Fruit fly (Drosophila melanogaster) whole organism: ENCODE data around the gene Muc4B.

ENCODE experiments used
- CG8478 ChIP-seq: fragments of >200 bp; optimal IDR thresholded peaks from 2 replicates; lab custom pipeline; 2018; ENCODE audit warnings: inconsistent platforms
- Dll ChIP-seq: fragments of >200 bp; optimal IDR thresholded peaks from 2 replicates; lab custom pipeline; 2017
- EcR ChIP-seq, 2 experiments: fragments of >200 bp; optimal IDR thresholded peaks; 2 replicates each; lab custom pipeline; 2017; ENCODE audit warnings: missing biosample characterization in 2 of 2, missing genetic modification characterization in 2 of 2, missing genetic modification reagents in 2 of 2
- pan ChIP-seq: fragments of >200 bp; optimal IDR thresholded peaks from 2 replicates; lab custom pipeline; 2017
- psq ChIP-seq: fragments of >200 bp; optimal IDR thresholded peaks from 2 replicates; lab custom pipeline; 2017
- usp ChIP-seq: fragments of >200 bp; optimal IDR thresholded peaks from 2 replicates; lab custom pipeline; 2017; ENCODE audit warnings: missing biosample characterization, missing genetic modification characterization, mixed read lengths

Muc4B gene

DNA sequence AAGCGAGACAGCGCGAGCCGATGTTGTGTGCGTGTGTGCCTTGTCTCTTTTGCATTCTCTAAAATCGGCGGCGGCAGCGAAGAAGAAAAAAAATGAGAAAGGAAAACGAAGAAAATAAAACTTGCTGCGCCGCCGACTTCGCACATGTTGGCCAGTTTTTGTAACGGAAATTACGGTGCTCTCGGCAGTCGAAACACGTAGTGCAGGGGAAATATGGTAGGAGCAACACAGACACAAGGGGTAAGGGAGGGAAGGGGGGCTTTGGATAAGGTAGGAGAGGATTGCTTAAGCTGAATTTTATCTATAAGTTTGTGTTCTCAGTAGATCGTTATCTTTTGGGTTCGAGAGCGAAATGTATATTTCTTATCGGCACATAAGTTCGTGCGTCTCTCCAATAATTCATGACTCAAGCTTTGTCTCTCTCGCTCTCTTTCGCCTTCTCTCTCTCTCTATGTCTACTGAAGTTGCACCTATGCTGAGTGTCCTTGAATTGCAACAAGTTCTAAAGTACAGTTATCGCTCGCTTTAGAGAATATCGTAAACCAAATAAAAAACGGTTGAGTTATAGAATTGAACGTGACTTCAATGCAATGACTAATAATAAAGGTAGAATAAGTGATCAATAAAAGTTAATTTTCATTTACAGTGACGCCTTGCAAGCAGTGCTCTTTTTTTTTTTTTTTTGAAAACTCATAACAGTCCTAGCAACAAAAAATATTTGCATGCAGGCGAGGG lies 42.1 kb downstream of the Muc4B start:
- TF ChIP-seq EcR (GFP tag; optimal IDR thresholded peaks at IDR 0.05; lab: Kevin White, UChicago) (no peak), CG8478 (lab: Kevin White, UChicago) (no peak), pan (lab: Kevin White, UChicago) (no peak), usp (GFP tag; lab: Kevin White, UChicago) (no peak), Dll (no peak), psq (lab: Kevin White, UChicago) (no peak)

DNA sequence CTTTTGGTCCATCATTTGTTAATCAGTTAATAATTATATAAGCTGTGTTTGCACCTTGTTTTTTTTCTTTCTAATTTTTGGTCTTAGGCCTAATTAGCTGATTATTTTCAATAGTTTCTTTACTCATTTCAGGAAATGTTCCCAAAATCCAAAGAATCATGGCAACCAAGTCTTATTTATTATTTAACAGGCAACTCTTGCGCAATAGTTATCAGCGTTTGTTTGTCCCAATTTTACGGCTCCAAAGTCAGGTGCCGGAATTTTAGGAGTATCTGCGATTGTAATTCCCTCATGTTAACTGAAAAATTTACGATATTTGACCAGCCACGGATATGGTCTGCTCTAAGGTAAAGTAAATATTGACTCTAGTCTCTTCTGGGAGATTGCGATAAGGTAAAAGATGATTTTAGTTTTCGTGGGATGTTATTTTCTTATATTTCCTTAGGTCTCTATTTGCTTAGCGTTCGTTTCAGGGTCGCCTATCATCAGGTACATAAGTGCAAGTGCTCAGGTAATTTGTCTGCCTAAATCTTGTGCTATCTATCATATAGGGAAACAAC lies 43.6 kb downstream of the Muc4B start:
- TF ChIP-seq EcR (GFP tag; optimal IDR thresholded peaks at IDR 0.05; lab: Kevin White, UChicago) (no peak), usp (GFP tag; lab: Kevin White, UChicago) (no peak), pan (lab: Kevin White, UChicago) (no peak), CG8478 (lab: Kevin White, UChicago) (no peak), Dll (no peak), psq (lab: Kevin White, UChicago) (no peak)

DNA sequence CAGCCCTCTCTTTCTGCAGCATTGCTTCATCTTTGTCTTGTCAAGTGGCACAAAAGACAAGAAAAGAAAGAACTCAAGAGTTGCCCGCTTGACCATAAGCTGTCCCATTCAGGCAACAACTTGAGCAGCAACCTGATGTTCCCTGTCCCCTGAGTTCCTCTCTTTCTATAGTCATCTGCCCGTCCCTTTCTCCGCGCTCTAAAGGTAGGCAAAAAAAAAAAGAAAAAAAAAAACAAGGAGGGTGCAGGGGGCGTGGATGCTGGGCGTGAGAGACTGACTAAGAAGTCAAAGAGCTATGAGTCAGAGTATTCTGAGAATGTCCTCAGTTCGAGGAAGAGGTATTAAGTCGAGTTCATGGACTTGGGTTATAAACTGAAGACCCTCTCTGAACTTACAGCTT lies 45.3 kb downstream of the Muc4B start:
- TF ChIP-seq pan (lab: Kevin White, UChicago) (no peak), psq (lab: Kevin White, UChicago) (no peak), CG8478 (lab: Kevin White, UChicago) (no peak), EcR (GFP tag; optimal IDR thresholded peaks at IDR 0.05; lab: Kevin White, UChicago) (no peak), Dll (no peak), usp (GFP tag; lab: Kevin White, UChicago) (no peak)

DNA sequence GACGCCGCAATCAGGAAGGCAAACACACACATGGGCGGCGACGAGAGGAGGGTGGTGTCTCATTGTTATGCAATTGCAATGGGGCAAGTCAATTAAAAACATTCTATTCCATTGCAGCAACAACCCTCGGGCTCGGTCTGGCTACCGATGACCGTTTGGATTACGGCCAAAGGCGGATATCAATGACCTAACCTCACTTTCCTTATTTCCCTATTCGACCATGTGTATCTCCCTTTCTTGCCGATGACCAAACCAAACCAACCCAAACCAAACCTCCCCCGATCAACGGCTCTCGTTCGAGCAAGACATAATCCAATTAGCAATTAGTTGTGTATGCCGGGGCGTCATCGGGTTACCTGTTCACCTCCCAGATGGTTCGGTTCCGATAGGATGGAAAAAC lies 47.2 kb downstream of the Muc4B start:
- TF ChIP-seq pan (lab: Kevin White, UChicago), result no peak
- TF ChIP-seq psq (lab: Kevin White, UChicago), result no peak
- no peak for TF ChIP-seq Dll
- TF ChIP-seq EcR (GFP tag; optimal IDR thresholded peaks at IDR 0.05; lab: Kevin White, UChicago), result no peak
- no peak for TF ChIP-seq usp (GFP tag; lab: Kevin White, UChicago)
- no peak for TF ChIP-seq CG8478 (lab: Kevin White, UChicago)

DNA sequence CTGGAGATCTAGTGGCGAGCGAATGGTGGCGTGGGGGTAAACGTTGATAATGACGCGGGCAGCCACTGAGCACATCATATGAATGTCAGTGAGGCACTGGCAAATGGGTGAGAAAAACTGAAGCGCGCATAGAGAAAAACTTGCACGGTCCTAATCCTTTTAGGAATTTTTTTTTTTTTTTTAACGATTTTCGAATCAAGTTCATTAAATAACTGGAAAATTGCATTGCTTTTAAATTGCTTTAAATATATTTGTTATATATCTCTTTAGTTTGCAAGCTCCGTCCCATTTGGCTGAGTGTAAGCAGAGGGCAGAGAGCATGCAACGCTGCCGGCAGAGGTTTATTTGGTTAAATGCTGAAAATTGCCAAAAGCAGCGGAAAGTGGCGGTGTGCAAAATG lies 48.5 kb downstream of the Muc4B start:
- no peak for TF ChIP-seq usp (GFP tag; lab: Kevin White, UChicago)
- no peak for TF ChIP-seq CG8478 (lab: Kevin White, UChicago)
- no peak for TF ChIP-seq psq (lab: Kevin White, UChicago)
- no peak for TF ChIP-seq EcR (GFP tag; optimal IDR thresholded peaks at IDR 0.05; lab: Kevin White, UChicago)
- TF ChIP-seq pan (lab: Kevin White, UChicago), result no peak
- no peak for TF ChIP-seq Dll
